Fruit fly (Drosophila melanogaster): Measurements from ENCODE around the gene Rev1.

The Rev1 gene

DNA sequence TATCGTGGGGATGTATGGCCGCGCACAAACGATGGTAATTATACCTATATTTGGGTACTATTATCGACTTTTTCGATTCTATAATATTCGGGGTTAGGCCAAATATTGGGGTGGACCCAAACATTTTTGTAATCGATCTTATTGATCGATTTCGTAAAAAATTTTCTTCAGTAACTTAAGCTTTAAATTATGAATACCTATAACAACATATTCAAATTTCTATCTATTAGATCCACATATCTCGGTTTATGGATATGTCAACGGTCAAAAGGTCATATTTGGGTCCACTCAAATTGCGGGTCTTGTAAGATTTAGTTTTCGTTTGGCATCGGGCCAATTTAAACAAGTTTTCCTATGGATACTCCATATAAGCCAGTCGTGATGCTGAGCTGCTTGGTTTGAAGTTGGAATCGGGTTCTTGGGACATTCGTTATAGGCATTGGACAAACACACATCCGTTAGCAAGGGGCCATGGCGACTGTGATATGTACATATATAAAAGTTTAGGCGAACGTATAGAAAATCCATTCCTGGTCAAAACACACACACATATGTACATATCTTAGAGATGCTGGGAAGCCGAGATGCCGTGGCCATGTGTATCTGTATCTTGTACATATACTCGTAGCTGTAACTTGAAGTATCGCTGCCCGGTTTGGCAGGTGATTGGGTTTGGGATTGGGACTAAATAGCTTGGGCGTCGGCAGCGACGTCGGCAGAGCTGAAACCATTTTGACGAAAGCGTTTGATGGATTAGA lies 46.2 kb downstream of the Rev1 start (continued):
- peak; percentile 41 for TF ChIP-seq salm (tag; optimal IDR thresholded peaks at IDR 0.05)
- peak; percentile 28 for TF ChIP-seq CG4820 (GFP tag; optimal IDR thresholded peaks at IDR 0.05)
- 0 out of 3 replicates have a peak, but pooled peaks have one; percentile 11 for TF ChIP-seq CG2889 (GFP tag; IDR thresholded peaks at IDR 0.05)
- TF ChIP-seq Dbx (GFP tag; IDR thresholded peaks at IDR 0.05) = no peak
- no peak for TF ChIP-seq Dp (GFP tag; optimal IDR thresholded peaks at IDR 0.05)
- TF ChIP-seq CG18619 (GFP tag; optimal IDR thresholded peaks at IDR 0.05) = peak; percentile 4
- TF ChIP-seq aop (GFP tag; IDR thresholded peaks at IDR 0.05) = no peak
- no peak for TF ChIP-seq CG11085 (GFP tag; IDR thresholded peaks at IDR 0.05)
- no peak for TF ChIP-seq zf30C (GFP tag; optimal IDR thresholded peaks at IDR 0.05)
- TF ChIP-seq Nf-YA (GFP tag; IDR thresholded peaks at IDR 0.05) = no peak
- no peak for TF ChIP-seq CG12236 (GFP tag; optimal IDR thresholded peaks at IDR 0.05)
- TF ChIP-seq CG2875 (GFP tag; optimal IDR thresholded peaks at IDR 0.05) = peak; percentile 42
- no peak for TF ChIP-seq lbe (GFP tag; optimal IDR thresholded peaks at IDR 0.05)
- TF ChIP-seq CG30020 (tag; optimal IDR thresholded peaks at IDR 0.05) = no peak
- peak; percentile 75 for TF ChIP-seq CG18011 (GFP tag; optimal IDR thresholded peaks at IDR 0.05)
- no peak for TF ChIP-seq CG2129 (GFP tag; IDR thresholded peaks at IDR 0.05; ENCODE audit: partially characterized antibody)
- no peak for TF ChIP-seq CG8765 (GFP tag; IDR thresholded peaks at IDR 0.05)
- TF ChIP-seq CG14050 (GFP tag; IDR thresholded peaks at IDR 0.05) = peak; percentile 44; the same call in 1 of the 3 replicates
- no peak for TF ChIP-seq CG15696 (tag; optimal IDR thresholded peaks at IDR 0.05)
- no peak for TF ChIP-seq Kr (GFP tag; optimal IDR thresholded peaks at IDR 0.05)
- TF ChIP-seq nerfin-1 (tag; optimal IDR thresholded peaks at IDR 0.05) = peak; percentile 20
- peak; percentile 1 for TF ChIP-seq CG4282 (GFP tag; optimal IDR thresholded peaks at IDR 0.05)
- no peak for TF ChIP-seq CG10209 (GFP tag; optimal IDR thresholded peaks at IDR 0.05)
- no peak for TF ChIP-seq usp (GFP tag; optimal IDR thresholded peaks at IDR 0.05)
- TF ChIP-seq CG10959 (GFP tag; IDR thresholded peaks at IDR 0.05) = no peak
- TF ChIP-seq fd3F (GFP tag; optimal IDR thresholded peaks at IDR 0.05) = peak; percentile 34
- TF ChIP-seq Opbp (GFP tag; IDR thresholded peaks at IDR 0.05; ENCODE audit: partially characterized antibody) = no peak
- TF ChIP-seq wdn (GFP tag; IDR thresholded peaks at IDR 0.05) = no peak
- TF ChIP-seq CG7839 (tag; optimal IDR thresholded peaks at IDR 0.05) = peak; percentile 65
- TF ChIP-seq CG3838 (GFP tag; optimal IDR thresholded peaks at IDR 0.05) = no peak
- no peak for TF ChIP-seq gcm2 (GFP tag; optimal IDR thresholded peaks at IDR 0.05)
- no peak for TF ChIP-seq Usf (GFP tag; optimal IDR thresholded peaks at IDR 0.05)
- TF ChIP-seq CG7987 (GFP tag; optimal IDR thresholded peaks at IDR 0.05) = peak; percentile 61
- peak; percentile 8 for TF ChIP-seq CG13775 (GFP tag; optimal IDR thresholded peaks at IDR 0.05)
- peak; percentile 31; the same call in 1 of the 2 replicates for TF ChIP-seq E2f2 (GFP tag; IDR thresholded peaks at IDR 0.05)
- no peak for TF ChIP-seq bigmax (GFP tag; optimal IDR thresholded peaks at IDR 0.05)
- TF ChIP-seq Drgx (GFP tag; IDR thresholded peaks at IDR 0.05) = peak; percentile 51
- TF ChIP-seq CG1233 (GFP tag; optimal IDR thresholded peaks at IDR 0.05) = peak; percentile 41
- TF ChIP-seq CG9437 (GFP tag; optimal IDR thresholded peaks at IDR 0.05) = peak; percentile 59
- peak; percentile 9 for TF ChIP-seq CG12744 (GFP tag; optimal IDR thresholded peaks at IDR 0.05)
- TF ChIP-seq CG11504 (tag; optimal IDR thresholded peaks at IDR 0.05) = peak; percentile 73
- TF ChIP-seq Ptx1 (GFP tag; IDR thresholded peaks at IDR 0.05) = peak; percentile 54
- TF ChIP-seq CG1832 (GFP tag; optimal IDR thresholded peaks at IDR 0.05) = no peak
- peak in 1 of 2 experiments; percentile 77 for TF ChIP-seq bsh (GFP tag; optimal IDR thresholded peaks at IDR 0.05)
- no peak for TF ChIP-seq Hey (tag; optimal IDR thresholded peaks at IDR 0.05)
- no peak for TF ChIP-seq rib (GFP tag; IDR thresholded peaks at IDR 0.05)
- TF ChIP-seq Pdp1 (GFP tag; optimal IDR thresholded peaks at IDR 0.05) = peak; percentile 5 to 59
- TF ChIP-seq Ssrp (tag; optimal IDR thresholded peaks at IDR 0.05) = peak; percentile 24
- TF ChIP-seq Hmr (GFP tag; optimal IDR thresholded peaks at IDR 0.05) = peak; percentile 70
